Worm (Caenorhabditis elegans) whole organism, L3 larva: ENCODE results near the gene Y37H2A.12.

ENCODE experiments used
- ceh-16 ChIP-seq: sonication (generic microtip); optimal IDR thresholded peaks from 2 replicates; lab custom pipeline; 2017; ENCODE audit warnings: missing biosample characterization, missing genetic modification characterization
- fkh-2 ChIP-seq: fragments of 150-350 bp; optimal IDR thresholded peaks from 2 replicates; lab custom pipeline; 2014; ENCODE audit warnings: missing biosample characterization, missing genetic modification reagents, missing genetic modification characterization
- fos-1 ChIP-seq: fragments of 150-350 bp; optimal IDR thresholded peaks from 2 replicates; lab custom pipeline; 2014; ENCODE audit warnings: missing biosample characterization, missing genetic modification characterization
- lin-39 ChIP-seq: fragments of 150-350 bp; optimal IDR thresholded peaks from 2 replicates; lab custom pipeline; 2018; ENCODE audit warnings: missing biosample characterization, missing genetic modification reagents, missing genetic modification characterization
- nfya-1 ChIP-seq: sonication (generic microtip); optimal IDR thresholded peaks from 2 replicates; lab custom pipeline; 2017; ENCODE audit warnings: missing genetic modification characterization, mild to moderate bottlenecking, missing compliant biosample characterization, antibody characterized with exemption, moderate library complexity; ENCODE audit not compliant: insufficient read depth
- nhr-11 ChIP-seq: fragments of 150-350 bp; optimal IDR thresholded peaks from 2 replicates; lab custom pipeline; 2014; ENCODE audit warnings: missing biosample characterization, missing genetic modification characterization
- nhr-23 ChIP-seq: fragments of 150-350 bp; optimal IDR thresholded peaks from 2 replicates; lab custom pipeline; 2014; ENCODE audit warnings: missing biosample characterization, missing genetic modification reagents, missing genetic modification characterization
- nhr-237 ChIP-seq: fragments of 150-350 bp; optimal IDR thresholded peaks from 2 replicates; lab custom pipeline; 2014; ENCODE audit warnings: missing biosample characterization, missing genetic modification characterization
- nhr-76 ChIP-seq: fragments of 150-350 bp; sonication (generic microtip); optimal IDR thresholded peaks from 5 replicates; lab custom pipeline; 2014; ENCODE audit warnings: missing biosample characterization, missing genetic modification characterization
- pha-4 ChIP-seq: fragments of 150-350 bp; optimal IDR thresholded peaks from 2 replicates; lab custom pipeline; 2014; ENCODE audit warnings: missing biosample characterization, missing genetic modification reagents, missing genetic modification characterization
- sea-2 ChIP-seq: fragments of 150-350 bp; sonication (generic microtip); optimal IDR thresholded peaks from 4 replicates; lab custom pipeline; 2014; ENCODE audit warnings: missing biosample characterization, missing genetic modification reagents, missing genetic modification characterization
- snpc-4 ChIP-seq: fragments of 150-350 bp; optimal IDR thresholded peaks from 2 replicates; lab custom pipeline; 2014; ENCODE audit warnings: missing biosample characterization, missing genetic modification characterization
- tbx-2 ChIP-seq: sonication (generic microtip); optimal IDR thresholded peaks from 2 replicates; lab custom pipeline; 2016; ENCODE audit warnings: mild to moderate bottlenecking, missing genetic modification characterization, missing compliant biosample characterization
- unc-39 ChIP-seq: sonication (generic microtip); optimal IDR thresholded peaks from 4 replicates; lab custom pipeline; 2017; ENCODE audit warnings: missing biosample characterization, missing genetic modification characterization

DNA sequence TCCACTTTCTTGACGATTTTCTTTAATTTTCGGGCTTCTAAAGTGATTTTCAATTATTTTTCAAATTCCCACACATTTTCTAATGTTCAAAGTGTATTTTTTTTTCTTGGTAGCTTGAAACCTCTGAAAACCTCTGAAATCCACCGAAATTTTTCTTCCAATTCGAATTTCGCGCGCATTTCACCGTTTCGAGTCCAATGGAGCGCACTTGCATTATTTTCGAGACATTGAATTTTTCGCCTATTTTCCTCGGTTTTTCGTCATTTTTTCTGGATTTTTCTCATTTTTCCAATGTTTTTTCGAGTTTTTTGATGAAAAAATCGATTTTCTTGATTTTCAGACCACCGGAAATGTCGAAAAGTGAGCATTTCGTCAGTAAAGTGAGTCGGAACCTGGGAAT is 44.1 kb downstream of the Y37H2A.12 start, which contains the start of gene slr-2:
- no peak for TF ChIP-seq sea-2 (GFP tag; lab: Kevin White, UChicago)
- no peak for TF ChIP-seq lin-39 (tag; lab: Kevin White, UChicago)
- no peak for TF ChIP-seq fkh-2 (tag; lab: Kevin White, UChicago)
- no peak for TF ChIP-seq unc-39 (tag; lab: Kevin White, UChicago)
- TF ChIP-seq nhr-76 (tag; lab: Kevin White, UChicago) = no peak
- TF ChIP-seq nhr-11 (tag; lab: Kevin White, UChicago) = no peak
- no peak for TF ChIP-seq tbx-2 (tag; lab: Kevin White, UChicago)
- TF ChIP-seq nhr-237 (tag; lab: Kevin White, UChicago) = no peak
- peak; percentile 65 for TF ChIP-seq nfya-1 (tag; lab: Kevin White, UChicago)
- TF ChIP-seq fos-1 (tag; lab: Kevin White, UChicago) = no peak
- no peak for TF ChIP-seq snpc-4
- TF ChIP-seq ceh-16 (tag; lab: Kevin White, UChicago) = no peak
- peak; percentile 8 for TF ChIP-seq nhr-23 (tag; lab: Kevin White, UChicago)
- TF ChIP-seq pha-4 (tag; lab: Kevin White, UChicago) = peak; percentile 60
